Fruit fly (Drosophila melanogaster): ENCODE data around the gene Efa6.

Gene Efa6

DNA sequence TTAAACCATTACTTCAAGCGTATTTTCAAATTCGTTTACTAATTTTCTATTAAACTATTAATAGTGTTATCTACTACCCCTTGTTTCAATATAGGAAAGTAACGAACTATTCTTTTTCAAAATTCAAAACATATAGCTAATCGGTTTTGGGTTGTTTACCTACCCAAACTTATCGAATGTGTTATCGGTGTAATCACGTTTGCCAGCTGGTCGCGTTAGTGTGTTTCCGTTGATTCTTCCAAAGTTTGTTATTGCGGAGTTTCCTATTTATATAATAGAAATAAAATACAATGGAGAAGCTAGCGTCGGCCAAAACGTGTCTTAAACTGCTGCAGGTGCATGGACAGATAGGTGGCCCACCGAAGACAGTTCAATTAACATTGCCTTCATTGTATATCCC is 30.7 kb downstream of the Efa6 start, which contains the start of gene mRpL45:
TSS of gene mRpL45 (plus strand) at position 213 of the 400 bp plus-strand sequence.
- peak; percentile 36 for TF ChIP-seq inv (GFP tag; IDR thresholded peaks at IDR 0.05; ENCODE audit: partially characterized antibody)
- TF ChIP-seq CG10654 (GFP tag; optimal IDR thresholded peaks at IDR 0.05) = no peak
- peak; percentile 36; the same call in 2 of the 3 replicates for TF ChIP-seq Opbp (GFP tag; IDR thresholded peaks at IDR 0.05; ENCODE audit: partially characterized antibody)
- no peak for TF ChIP-seq grau (tag; optimal IDR thresholded peaks at IDR 0.05)
- TF ChIP-seq sob (GFP tag; IDR thresholded peaks at IDR 0.05) = no peak
- TF ChIP-seq Gsc (GFP tag; IDR thresholded peaks at IDR 0.05) = no peak
- TF ChIP-seq Pdp1 (GFP tag; optimal IDR thresholded peaks at IDR 0.05) = peak in 1 of 2 experiments; percentile 93
- peak; percentile 48; the same call in 1 of the 2 replicates for TF ChIP-seq amos (GFP tag; IDR thresholded peaks at IDR 0.05; ENCODE audit: partially characterized antibody)
- peak; percentile 50 for TF ChIP-seq pzg (GFP tag; optimal IDR thresholded peaks at IDR 0.05)
- TF ChIP-seq tio (GFP tag; optimal IDR thresholded peaks at IDR 0.05) = no peak
- TF ChIP-seq zen2 (GFP tag; IDR thresholded peaks at IDR 0.05; ENCODE audit: partially characterized antibody) = 0 out of 3 replicates have a peak, but pooled peaks have one; percentile 37
- no peak for TF ChIP-seq Mad (GFP tag; optimal IDR thresholded peaks at IDR 0.05)
- peak; percentile 65 for TF ChIP-seq CG3995 (GFP tag; optimal IDR thresholded peaks at IDR 0.05)
- peak; percentile 84 for TF ChIP-seq Dref (GFP tag; IDR thresholded peaks at IDR 0.05)
- TF ChIP-seq CG9797 (GFP tag; optimal IDR thresholded peaks at IDR 0.05) = peak; percentile 20
- 0 out of 3 replicates have a peak, but pooled peaks have one; percentile 11 for TF ChIP-seq Doc3 (GFP tag; IDR thresholded peaks at IDR 0.05; ENCODE audit: partially characterized antibody)
- peak; percentile 78 for TF ChIP-seq CG34224 (GFP tag; IDR thresholded peaks at IDR 0.05; ENCODE audit: partially characterized antibody)
- peak; percentile 39; the same call in 1 of the 3 replicates for TF ChIP-seq vnd (GFP tag; IDR thresholded peaks at IDR 0.05; ENCODE audit: partially characterized antibody)
- no peak for TF ChIP-seq CG4854 (GFP tag; optimal IDR thresholded peaks at IDR 0.05)
- 0 out of 3 replicates have a peak, but pooled peaks have one; percentile 34 for TF ChIP-seq CG14860 (GFP tag; IDR thresholded peaks at IDR 0.05; ENCODE audit: partially characterized antibody)
- peak; percentile 9 for TF ChIP-seq CG14710 (tag; optimal IDR thresholded peaks at IDR 0.05)
- TF ChIP-seq hbn (GFP tag; IDR thresholded peaks at IDR 0.05; ENCODE audit: partially characterized antibody) = peak; percentile 22; the same call in 1 of the 2 replicates
- peak; percentile 20 for TF ChIP-seq CG4617 (GFP tag; optimal IDR thresholded peaks at IDR 0.05; ENCODE audit: borderline replicate concordance)
- TF ChIP-seq bbx (GFP tag; IDR thresholded peaks at IDR 0.05; ENCODE audit: partially characterized antibody) = peak; percentile 55
- peak; percentile 67 for TF ChIP-seq E2f2 (GFP tag; IDR thresholded peaks at IDR 0.05)
- no peak for TF ChIP-seq sc (optimal IDR thresholded peaks at IDR 0.05)
- TF ChIP-seq sc (GFP tag; optimal IDR thresholded peaks at IDR 0.05) = no peak
- TF ChIP-seq shn (GFP tag; optimal IDR thresholded peaks at IDR 0.05) = no peak
- peak; percentile 19 for TF ChIP-seq CG12659 (GFP tag; optimal IDR thresholded peaks at IDR 0.05)
- TF ChIP-seq CG2116 (GFP tag; optimal IDR thresholded peaks at IDR 0.05) = peak; percentile 59
- TF ChIP-seq unc-4 (GFP tag; IDR thresholded peaks at IDR 0.05; ENCODE audit: partially characterized antibody) = peak; percentile 53; the same call in 1 of the 2 replicates
- TF ChIP-seq MESR4 (GFP tag; optimal IDR thresholded peaks at IDR 0.05) = peak; percentile 53
- TF ChIP-seq TFAM (GFP tag; optimal IDR thresholded peaks at IDR 0.05) = no peak
- peak; percentile 47 for TF ChIP-seq sens (GFP tag)
- TF ChIP-seq trem (tag; optimal IDR thresholded peaks at IDR 0.05) = peak; percentile 37
- TF ChIP-seq Scr (GFP tag; IDR thresholded peaks at IDR 0.05; ENCODE audit: partially characterized antibody) = peak; percentile 54
- TF ChIP-seq HLH4C (GFP tag; IDR thresholded peaks at IDR 0.05; ENCODE audit: partially characterized antibody) = peak; percentile 80
- TF ChIP-seq Sry-δ (GFP tag; optimal IDR thresholded peaks at IDR 0.05) = peak; percentile 17
- TF ChIP-seq bigmax (GFP tag; optimal IDR thresholded peaks at IDR 0.05) = peak; percentile 9
- TF ChIP-seq Dll (GFP tag; IDR thresholded peaks at IDR 0.05; ENCODE audit: partially characterized antibody) = 0 out of 4 replicates have a peak, but pooled peaks have one; percentile 34
- peak; percentile 55; the same call in 1 of the 2 replicates for TF ChIP-seq nerfin-2 (GFP tag; IDR thresholded peaks at IDR 0.05; ENCODE audit: partially characterized antibody)
- peak; percentile 70 for TF ChIP-seq CG13287 (GFP tag; IDR thresholded peaks at IDR 0.05; ENCODE audit: partially characterized antibody)
- TF ChIP-seq Myb (GFP tag; optimal IDR thresholded peaks at IDR 0.05) = peak; percentile 85
- peak; percentile 97 for TF ChIP-seq CG11560 (tag; IDR thresholded peaks at IDR 0.05)
- peak; percentile 66 for TF ChIP-seq Bgb (GFP tag; IDR thresholded peaks at IDR 0.05; ENCODE audit: partially characterized antibody)
- TF ChIP-seq CG6791 (GFP tag; IDR thresholded peaks at IDR 0.05; ENCODE audit: partially characterized antibody) = peak; percentile 77
- TF ChIP-seq ato (GFP tag; IDR thresholded peaks at IDR 0.05; ENCODE audit: partially characterized antibody) = 0 out of 2 replicates have a peak, but pooled peaks have one; percentile 35
